Worm (Caenorhabditis elegans) whole organism, early embryonic: Measurements from ENCODE around the gene ant-1.3.
"Not testable (repeated sequence)": the region's sequence is repeated elsewhere in the genome, so short reads cannot be mapped to it uniquely, and the experiment has no call there.

Experiments
- aly-1 ChIP-seq: sonication (generic microtip); optimal IDR thresholded peaks from 2 replicates; lab custom pipeline; 2016; ENCODE audit warnings: missing genetic modification characterization, missing compliant biosample characterization
- ama-1 ChIP-seq: fragments of 150-350 bp; optimal IDR thresholded peaks from 2 replicates; lab custom pipeline; 2014
- flt-1 ChIP-seq: fragments of 200-800 bp; sonication (Bioruptor generic); IDR thresholded peaks from 2 replicates; pipeline ENCODE4 v1.3.6; 2022; ENCODE audit warnings: missing genetic modification characterization, missing compliant biosample characterization
- hmbx-1 ChIP-seq: sonication (generic microtip); optimal IDR thresholded peaks from 2 replicates; lab custom pipeline; 2016; ENCODE audit warnings: mild to moderate bottlenecking, missing genetic modification characterization, missing compliant biosample characterization
- hmg-4 ChIP-seq: fragments of 200-800 bp; sonication (Bioruptor generic); optimal IDR thresholded peaks from 2 replicates; lab custom pipeline; 2018; ENCODE audit warnings: mild to moderate bottlenecking, missing genetic modification characterization, missing compliant biosample characterization
- hnd-1 ChIP-seq: sonication (generic microtip); optimal IDR thresholded peaks from 2 replicates; lab custom pipeline; 2016; ENCODE audit warnings: missing genetic modification characterization, missing compliant biosample characterization
- scrt-1 ChIP-seq: fragments of 200-800 bp; sonication (Bioruptor generic); IDR thresholded peaks from 2 replicates; pipeline ENCODE4 v1.3.6; 2022; ENCODE audit warnings: missing genetic modification characterization, missing compliant biosample characterization
- tbx-37 ChIP-seq: fragments of 200-800 bp; sonication (Bioruptor generic); conservative IDR thresholded peaks from 2 replicates; pipeline ENCODE4 v1.3.6; 2022; ENCODE audit warnings: missing genetic modification reagents, missing genetic modification characterization, missing compliant biosample characterization

DNA sequence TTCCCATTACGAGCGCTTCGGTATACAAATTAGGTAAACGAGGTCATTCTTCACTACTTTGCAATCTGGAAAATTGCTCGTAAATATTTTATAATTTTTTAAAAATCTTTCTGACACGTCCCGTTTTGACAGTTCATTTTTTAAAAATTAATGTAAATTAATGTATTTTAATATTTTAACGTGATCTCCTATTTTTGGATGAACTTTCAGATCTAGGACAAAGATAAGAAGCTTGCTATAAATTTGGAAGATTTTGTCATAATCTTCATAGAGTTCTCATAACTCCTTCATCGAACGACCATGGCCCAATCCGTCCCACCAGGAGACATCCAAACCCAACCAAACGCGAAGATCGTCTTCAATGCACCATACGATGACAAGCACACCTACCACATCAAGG is 20.4 kb downstream of the ant-1.3 start, which contains the start of gene msp-76:
- not testable (repeated sequence) for TF ChIP-seq ama-1 (lab: Kevin White, UChicago); scrt-1; hmbx-1 (tag; lab: Kevin White, UChicago); flt-1; hmg-4 (GFP tag; lab: Kevin White, UChicago); tbx-37 (GFP tag; lab: Robert Waterston, UW); aly-1 (tag; lab: Kevin White, UChicago); hnd-1 (tag; lab: Kevin White, UChicago)
